Fruit fly (Drosophila melanogaster) whole organism, embryonic: ENCODE measurements around the gene eas.

Experiments used
- ATbp ChIP-seq: fragments of 200-800 bp; sonication (Bioruptor generic); optimal IDR thresholded peaks from 2 replicates; lab custom pipeline; 2017; ENCODE audit warnings: missing biosample characterization, mild to moderate bottlenecking, missing genetic modification characterization, missing genetic modification reagents
- Atf3 ChIP-seq: fragments of 200-800 bp; sonication (Bioruptor generic); optimal IDR thresholded peaks from 3 replicates; lab custom pipeline; 2016; ENCODE audit warnings: missing biosample characterization, missing genetic modification characterization
- CG11247 ChIP-seq: fragments of 200-800 bp; sonication (Bioruptor generic); IDR thresholded peaks from 2 replicates; pipeline ENCODE4 v1.3.6; 2022; ENCODE audit warnings: missing biosample characterization, missing genetic modification characterization
- CG12219 ChIP-seq: fragments of 200-800 bp; sonication (Bioruptor generic); optimal IDR thresholded peaks from 3 replicates; lab custom pipeline; 2018; ENCODE audit warnings: missing biosample characterization, mild to moderate bottlenecking, missing genetic modification characterization
- CG13624 ChIP-seq: fragments of 200-800 bp; sonication (Bioruptor generic); optimal IDR thresholded peaks from 2 replicates; lab custom pipeline; 2016; ENCODE audit warnings: missing biosample characterization, missing genetic modification characterization
- CG13775 ChIP-seq: fragments of 200-800 bp; sonication (Bioruptor generic); optimal IDR thresholded peaks from 3 replicates; lab custom pipeline; 2017; ENCODE audit warnings: missing biosample characterization, mild to moderate bottlenecking, missing genetic modification characterization
- CG14667 ChIP-seq: fragments of 200-800 bp; sonication (Bioruptor generic); IDR thresholded peaks from 2 replicates; pipeline ENCODE4 v1.3.6; 2022; ENCODE audit warnings: missing biosample characterization, missing genetic modification characterization
- CG16813 ChIP-seq: fragments of 200-800 bp; sonication (Bioruptor generic); IDR thresholded peaks from 3 replicates; pipeline ENCODE4 v1.3.6; 2022; ENCODE audit warnings: missing biosample characterization, missing genetic modification characterization; ENCODE audit not compliant: partially characterized antibody
- CG1792 ChIP-seq: fragments of 200-800 bp; sonication (Bioruptor generic); optimal IDR thresholded peaks from 2 replicates; lab custom pipeline; 2016; ENCODE audit warnings: missing biosample characterization, missing genetic modification characterization
- CG18262 ChIP-seq: fragments of 200-800 bp; optimal IDR thresholded peaks from 3 replicates; lab custom pipeline; 2019; ENCODE audit warnings: missing biosample characterization, mild to moderate bottlenecking, missing genetic modification characterization, moderate library complexity
- CG18476 ChIP-seq: fragments of 200-800 bp; sonication (Bioruptor generic); optimal IDR thresholded peaks from 2 replicates; lab custom pipeline; 2016; ENCODE audit warnings: missing biosample characterization, mild to moderate bottlenecking, missing genetic modification characterization
- CG18599 ChIP-seq: fragments of 200-800 bp; sonication (Bioruptor generic); optimal IDR thresholded peaks from 3 replicates; lab custom pipeline; 2017; ENCODE audit warnings: missing biosample characterization, missing genetic modification characterization, mild to moderate bottlenecking, moderate library complexity, missing genetic modification reagents
- CG31224 ChIP-seq: fragments of 200-800 bp; sonication (Bioruptor generic); IDR thresholded peaks from 2 replicates; pipeline ENCODE4 v1.3.6; 2022; ENCODE audit warnings: missing biosample characterization, missing genetic modification characterization
- CG33557 ChIP-seq: fragments of 200-800 bp; sonication (Bioruptor generic); optimal IDR thresholded peaks from 2 replicates; lab custom pipeline; 2019; ENCODE audit warnings: missing biosample characterization, mild to moderate bottlenecking, missing genetic modification characterization, moderate library complexity
- CG34224 ChIP-seq: fragments of 200-800 bp; sonication (Bioruptor generic); IDR thresholded peaks from 3 replicates; pipeline ENCODE4 v1.3.6; 2022; ENCODE audit warnings: missing biosample characterization, missing genetic modification characterization; ENCODE audit not compliant: partially characterized antibody
- CG5180 ChIP-seq: fragments of 200-800 bp; sonication (Bioruptor generic); optimal IDR thresholded peaks from 3 replicates; lab custom pipeline; 2017; ENCODE audit warnings: missing biosample characterization, missing genetic modification characterization, mild to moderate bottlenecking, moderate library complexity, missing genetic modification reagents
- CG6272 ChIP-seq: fragments of 200-800 bp; sonication (Bioruptor generic); IDR thresholded peaks from 2 replicates; pipeline ENCODE4 v1.3.6; 2022; ENCODE audit warnings: missing biosample characterization, missing genetic modification characterization
- CG7372 ChIP-seq: fragments of 200-800 bp; sonication (Bioruptor generic); IDR thresholded peaks from 2 replicates; pipeline ENCODE4 v1.3.6; 2022; ENCODE audit warnings: missing biosample characterization, missing genetic modification characterization
- CG8359 ChIP-seq: fragments of 200-800 bp; sonication (Bioruptor generic); optimal IDR thresholded peaks from 2 replicates; lab custom pipeline; 2017; ENCODE audit warnings: missing biosample characterization, mild to moderate bottlenecking, missing genetic modification characterization, borderline replicate concordance
- CG9215 ChIP-seq: fragments of 200-800 bp; sonication (Bioruptor generic); IDR thresholded peaks from 2 replicates; pipeline ENCODE4 v1.3.6; 2022; ENCODE audit warnings: missing biosample characterization, missing genetic modification characterization
- Elba2 ChIP-seq: fragments of 200-800 bp; sonication (Bioruptor generic); optimal IDR thresholded peaks from 3 replicates; lab custom pipeline; 2016; ENCODE audit warnings: missing biosample characterization, missing genetic modification characterization
- MBD-R2 ChIP-seq: fragments of 200-800 bp; sonication (Bioruptor generic); IDR thresholded peaks from 2 replicates; pipeline ENCODE4 v1.3.6; 2022; ENCODE audit warnings: missing biosample characterization, missing genetic modification characterization
- MTF-1 ChIP-seq: fragments of 200-800 bp; sonication (Bioruptor generic); optimal IDR thresholded peaks from 2 replicates; lab custom pipeline; 2018; ENCODE audit warnings: missing biosample characterization, mild to moderate bottlenecking, missing genetic modification characterization, borderline replicate concordance
- Mrtf ChIP-seq: fragments of 200-800 bp; sonication (Bioruptor generic); IDR thresholded peaks from 3 replicates; pipeline ENCODE4 v1.3.6; 2022; ENCODE audit warnings: missing biosample characterization, missing genetic modification characterization
- NC2α ChIP-seq: fragments of 200-800 bp; sonication (Bioruptor generic); optimal IDR thresholded peaks from 2 replicates; lab custom pipeline; 2016; ENCODE audit warnings: missing biosample characterization, missing genetic modification characterization
- ac ChIP-seq: fragments of 200-800 bp; sonication (Bioruptor generic); optimal IDR thresholded peaks from 3 replicates; lab custom pipeline; 2017; ENCODE audit warnings: missing biosample characterization, mild to moderate bottlenecking, missing genetic modification characterization
- al ChIP-seq: fragments of 200-800 bp; sonication (Bioruptor generic); IDR thresholded peaks from 2 replicates; pipeline ENCODE4 v1.3.6; 2022; ENCODE audit warnings: missing biosample characterization, missing genetic modification characterization
- br ChIP-seq: fragments of >200 bp; optimal IDR thresholded peaks from 2 replicates; lab custom pipeline; 2017
- chif ChIP-seq, 2 experiments: fragments of 200-800 bp; sonication (Bioruptor generic); optimal IDR thresholded peaks; 3 replicates each; lab custom pipeline; 2016; ENCODE audit warnings: missing biosample characterization in 2 of 2, missing genetic modification characterization in 2 of 2
- chinmo ChIP-seq: fragments of 200-800 bp; sonication (Bioruptor generic); IDR thresholded peaks from 4 replicates; pipeline ENCODE4 v1.3.6; 2022; ENCODE audit warnings: missing biosample characterization, missing genetic modification characterization; ENCODE audit not compliant: partially characterized antibody
- chn ChIP-seq: fragments of 200-800 bp; sonication (Bioruptor generic); optimal IDR thresholded peaks from 2 replicates; lab custom pipeline; 2016; ENCODE audit warnings: missing biosample characterization, missing genetic modification characterization
- corto ChIP-seq: fragments of 200-800 bp; sonication (Bioruptor generic); optimal IDR thresholded peaks from 2 replicates; lab custom pipeline; 2016; ENCODE audit warnings: missing biosample characterization, mild to moderate bottlenecking, missing genetic modification characterization, moderate library complexity
- danr ChIP-seq: fragments of 200-800 bp; sonication (Bioruptor generic); IDR thresholded peaks from 2 replicates; pipeline ENCODE4 v1.3.6; 2022; ENCODE audit warnings: missing biosample characterization, missing genetic modification characterization
- dpn ChIP-seq, 2 experiments: fragments of 200-800 bp; sonication (Bioruptor generic); optimal IDR thresholded peaks; 3 replicates each; lab custom pipeline; 2016; ENCODE audit warnings: missing biosample characterization in 2 of 2, missing genetic modification characterization in 2 of 2
- ftz-f1 ChIP-seq: fragments of 200-800 bp; sonication (Bioruptor generic); optimal IDR thresholded peaks from 2 replicates; lab custom pipeline; 2016; ENCODE audit warnings: missing biosample characterization, missing genetic modification characterization
- gce ChIP-seq: fragments of 200-800 bp; sonication (Bioruptor generic); IDR thresholded peaks from 3 replicates; pipeline ENCODE4 v1.3.6; 2022; ENCODE audit warnings: missing biosample characterization, missing genetic modification characterization
- gcm ChIP-seq: fragments of 200-800 bp; sonication (Bioruptor generic); optimal IDR thresholded peaks from 2 replicates; lab custom pipeline; 2019; ENCODE audit warnings: missing biosample characterization, mild to moderate bottlenecking, missing genetic modification characterization, moderate library complexity
- gem ChIP-seq: fragments of 200-800 bp; sonication (Bioruptor generic); optimal IDR thresholded peaks from 2 replicates; lab custom pipeline; 2019; ENCODE audit warnings: missing biosample characterization, mild to moderate bottlenecking, missing genetic modification characterization, moderate library complexity
- ind ChIP-seq: fragments of 200-800 bp; sonication (Bioruptor generic); optimal IDR thresholded peaks from 3 replicates; lab custom pipeline; 2016; ENCODE audit warnings: missing biosample characterization, missing genetic modification characterization
- jumu ChIP-seq: fragments of 200-800 bp; sonication (Bioruptor generic); optimal IDR thresholded peaks from 3 replicates; lab custom pipeline; 2016; ENCODE audit warnings: missing biosample characterization, missing genetic modification characterization
- lbe ChIP-seq: fragments of 200-800 bp; sonication (Bioruptor generic); optimal IDR thresholded peaks from 2 replicates; lab custom pipeline; 2016; ENCODE audit warnings: missing biosample characterization, mild to moderate bottlenecking, missing genetic modification characterization
- mirr ChIP-seq: fragments of 200-800 bp; sonication (Bioruptor generic); optimal IDR thresholded peaks from 3 replicates; lab custom pipeline; 2018; ENCODE audit warnings: missing biosample characterization, mild to moderate bottlenecking, missing genetic modification characterization
- org-1 ChIP-seq: fragments of 200-800 bp; sonication (Bioruptor generic); optimal IDR thresholded peaks from 2 replicates; lab custom pipeline; 2017; ENCODE audit warnings: missing biosample characterization, missing genetic modification characterization
- prd ChIP-seq, 3 experiments: fragments of >200 bp in 2 of 3; fragments of 200-800 bp in 1 of 3; sonication (Bioruptor generic) in 1 of 3; optimal IDR thresholded peaks in 2 of 3; IDR thresholded peaks in 1 of 3; 2 replicates in 2 of 3; 3 replicates in 1 of 3; pipeline versions ENCODE4 v1.3.6 to Lab custom; 2017 to 2022; ENCODE audit warnings: missing biosample characterization in 1 of 3, missing genetic modification characterization in 1 of 3
- rib ChIP-seq: fragments of 200-800 bp; sonication (Bioruptor generic); IDR thresholded peaks from 2 replicates; pipeline ENCODE4 v1.3.6; 2022; ENCODE audit warnings: missing biosample characterization, missing genetic modification characterization
- sima ChIP-seq: fragments of 200-800 bp; sonication (Bioruptor generic); optimal IDR thresholded peaks from 2 replicates; lab custom pipeline; 2016; ENCODE audit warnings: missing biosample characterization, missing genetic modification characterization
- sisA ChIP-seq: fragments of 200-800 bp; sonication (Bioruptor generic); IDR thresholded peaks from 2 replicates; pipeline ENCODE4 v1.3.6; 2022; ENCODE audit warnings: missing biosample characterization, missing genetic modification characterization
- sna ChIP-seq: fragments of 200-800 bp; sonication (Bioruptor generic); IDR thresholded peaks from 2 replicates; pipeline ENCODE4 v1.3.6; 2022; ENCODE audit warnings: missing biosample characterization, missing genetic modification characterization; ENCODE audit not compliant: partially characterized antibody
- sob ChIP-seq: fragments of 200-800 bp; sonication (Bioruptor generic); IDR thresholded peaks from 2 replicates; pipeline ENCODE4 v1.3.6; 2022; ENCODE audit warnings: missing biosample characterization, missing genetic modification characterization
- stc ChIP-seq: fragments of 200-800 bp; sonication (Bioruptor generic); IDR thresholded peaks from 2 replicates; pipeline ENCODE4 v1.3.6; 2022; ENCODE audit warnings: missing biosample characterization, missing genetic modification characterization
- vfl ChIP-seq: fragments of 200-800 bp; sonication (Bioruptor generic); optimal IDR thresholded peaks from 2 replicates; lab custom pipeline; 2016; ENCODE audit warnings: missing biosample characterization, missing genetic modification characterization
- wor ChIP-seq: fragments of 200-800 bp; sonication (Bioruptor generic); IDR thresholded peaks from 2 replicates; pipeline ENCODE4 v1.3.6; 2022; ENCODE audit warnings: missing biosample characterization, missing genetic modification characterization
- zen ChIP-seq: fragments of 200-800 bp; sonication (Bioruptor generic); optimal IDR thresholded peaks from 3 replicates; lab custom pipeline; 2018; ENCODE audit warnings: missing biosample characterization, mild to moderate bottlenecking, missing genetic modification characterization, moderate library complexity

eas gene

dm6 chrX:16275854-16276338 lies 2.2 kb upstream of the eas start, which contains the start of the genes kat80 and Prosalpha4 (continued):
- no peak for TF ChIP-seq ac
- TF ChIP-seq Atf3: no peak
- TF ChIP-seq prd (optimal IDR thresholded peaks at IDR 0.05; lab: Kevin White, UChicago): no peak
- TF ChIP-seq prd (GFP tag; IDR thresholded peaks at IDR 0.05; lab: Robert Waterston, UW): peak; percentile 13; the same call in 1 of the 3 replicates
- TF ChIP-seq chn (GFP tag; lab: Kevin White, UChicago): no peak
- peak; percentile 67 for TF ChIP-seq CG16813 (GFP tag; lab: Robert Waterston, UW)
- TF ChIP-seq CG18262 (tag; lab: Kevin White, UChicago): peak; percentile 48
- TF ChIP-seq jumu: no peak
- TF ChIP-seq org-1: no peak
- TF ChIP-seq wor (GFP tag; lab: Robert Waterston, UW): no peak
- no peak for TF ChIP-seq NC2α (GFP tag; lab: Kevin White, UChicago)
- TF ChIP-seq CG34224 (GFP tag; lab: Robert Waterston, UW): peak; percentile 55
- TF ChIP-seq sob (GFP tag; lab: Robert Waterston, UW): peak; percentile 42; the same call in 1 of the 2 replicates
- TF ChIP-seq CG7372: no peak
- TF ChIP-seq sima (GFP tag; lab: Kevin White, UChicago): no peak
- no peak for TF ChIP-seq CG18476
- no peak for TF ChIP-seq danr
- no peak for TF ChIP-seq chif (GFP tag; optimal IDR thresholded peaks at IDR 0.05; lab: Kevin White, UChicago)
- no peak for TF ChIP-seq corto
- no peak for TF ChIP-seq lbe (GFP tag; lab: Kevin White, UChicago)
- TF ChIP-seq gcm (GFP tag; lab: Kevin White, UChicago): no peak
- peak; percentile 58 for TF ChIP-seq CG13775 (GFP tag; lab: Kevin White, UChicago)
- TF ChIP-seq CG9215 (GFP tag; lab: Robert Waterston, UW): no peak
- TF ChIP-seq dpn (GFP tag; optimal IDR thresholded peaks at IDR 0.05; lab: Kevin White, UChicago): peak; percentile 13 to 43
- no peak for TF ChIP-seq mirr (GFP tag; lab: Kevin White, UChicago)
- no peak for TF ChIP-seq CG5180 (GFP tag; lab: Kevin White, UChicago)
- no peak for TF ChIP-seq sna (GFP tag; lab: Robert Waterston, UW)
- no peak for TF ChIP-seq Mrtf
- peak; percentile 41 for TF ChIP-seq ind (GFP tag; lab: Kevin White, UChicago)
- no peak for TF ChIP-seq rib
- no peak for TF ChIP-seq ATbp
- peak; percentile 42 for TF ChIP-seq zen
- no peak for TF ChIP-seq gce
- TF ChIP-seq stc (GFP tag; lab: Robert Waterston, UW): no peak
- no peak for TF ChIP-seq CG13624 (GFP tag; lab: Kevin White, UChicago)
- no peak for TF ChIP-seq CG11247
- no peak; the same call in 1 of the 2 replicates for TF ChIP-seq al
- TF ChIP-seq CG12219: no peak

dm6 chrX:16278783-16279182 lies 655 bp downstream of the eas start:
- TF ChIP-seq CG33557: peak; percentile 91
- TF ChIP-seq CG14667 (GFP tag; lab: Robert Waterston, UW): peak; percentile 65; the same call in 1 of the 2 replicates
- peak; percentile 89 for TF ChIP-seq CG18599 (GFP tag; lab: Kevin White, UChicago)
- TF ChIP-seq chinmo: no peak
- peak; percentile 79 for TF ChIP-seq sisA (GFP tag; lab: Robert Waterston, UW)
- peak; percentile 60; the same call in 1 of the 2 replicates for TF ChIP-seq CG31224
- TF ChIP-seq MBD-R2 (GFP tag; lab: Robert Waterston, UW): peak; percentile 40; the same call in 1 of the 2 replicates
- TF ChIP-seq CG6272 (GFP tag; lab: Robert Waterston, UW): peak; percentile 46
- TF ChIP-seq CG8359 (GFP tag; lab: Kevin White, UChicago): peak; percentile 75
- no peak for TF ChIP-seq CG1792 (GFP tag; lab: Kevin White, UChicago)
- no peak for TF ChIP-seq ftz-f1 (GFP tag; lab: Kevin White, UChicago)
- TF ChIP-seq MTF-1 (GFP tag; lab: Kevin White, UChicago): peak; percentile 83
- TF ChIP-seq vfl (GFP tag; lab: Kevin White, UChicago): no peak
- peak; percentile 89 for TF ChIP-seq gem (tag; lab: Kevin White, UChicago)
- TF ChIP-seq corto: peak; percentile 40
- TF ChIP-seq Elba2 (GFP tag; lab: Kevin White, UChicago): peak; percentile 20
- no peak for TF ChIP-seq br (lab: Kevin White, UChicago)
